Worm (Caenorhabditis elegans) whole organism, L2 larva: ENCODE measurements around the gene F02H6.7.

Experiments
- ama-1 ChIP-seq: fragments of 150-350 bp; optimal IDR thresholded peaks from 2 replicates; lab custom pipeline; 2018; ENCODE audit warnings: inconsistent platforms
- elt-1 ChIP-seq: fragments of 150-350 bp; optimal IDR thresholded peaks from 2 replicates; lab custom pipeline; 2014; ENCODE audit warnings: missing biosample characterization, missing genetic modification characterization
- lin-11 ChIP-seq: fragments of 150-350 bp; sonication (generic microtip); optimal IDR thresholded peaks from 2 replicates; lab custom pipeline; 2014; ENCODE audit warnings: missing biosample characterization, missing genetic modification characterization, inconsistent platforms, mixed read lengths
- nhr-12 ChIP-seq: fragments of 150-350 bp; optimal IDR thresholded peaks from 2 replicates; lab custom pipeline; 2014; ENCODE audit warnings: missing biosample characterization, missing genetic modification characterization

DNA sequence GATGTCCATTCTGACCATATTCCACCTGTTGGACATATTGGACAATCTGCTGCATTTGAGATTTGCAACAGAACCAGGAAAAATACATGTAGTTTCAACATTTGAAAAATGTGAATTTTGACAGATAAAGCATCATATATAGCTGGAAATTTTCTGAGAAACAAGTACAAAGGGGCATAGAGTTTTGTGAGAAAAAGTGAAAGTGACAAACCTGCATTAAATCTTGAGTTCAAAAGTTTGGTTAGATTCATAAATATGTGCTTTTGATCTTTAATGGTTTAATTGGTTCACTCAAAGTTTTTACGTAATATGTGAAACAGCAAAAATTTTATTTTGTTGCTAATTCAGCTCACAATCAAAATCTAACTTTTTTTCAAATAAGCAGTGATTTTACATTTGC lies at the start of gene F02H6.7:
- TF ChIP-seq ama-1 (lab: Kevin White, UChicago), result no peak
- no peak for TF ChIP-seq nhr-12
- no peak for TF ChIP-seq lin-11 (tag; lab: Kevin White, UChicago)
- TF ChIP-seq elt-1, result no peak
